Fruit fly (Drosophila melanogaster) whole organism, wandering third instar larva: ENCODE measurements around the gene Drsl4.

Experiments used
- Dfd ChIP-seq: fragments of >200 bp; optimal IDR thresholded peaks from 2 replicates; lab custom pipeline; 2017; ENCODE audit warnings: missing biosample characterization, missing genetic modification characterization
- Dif ChIP-seq: fragments of 200-275, 200-300 bp; sonication (Bioruptor generic); optimal IDR thresholded peaks from 2 replicates; lab custom pipeline; 2018; ENCODE audit warnings: missing biosample characterization, missing genetic modification characterization; ENCODE audit not compliant: partially characterized antibody
- Mio ChIP-seq: sonication (Bioruptor generic); optimal IDR thresholded peaks from 2 replicates; lab custom pipeline; 2016; ENCODE audit warnings: missing biosample characterization, missing genetic modification characterization
- Myc ChIP-seq: fragments of >200 bp; optimal IDR thresholded peaks from 2 replicates; lab custom pipeline; 2017
- br ChIP-seq: fragments of 200-800 bp; sonication (Bioruptor generic); optimal IDR thresholded peaks from 2 replicates; lab custom pipeline; 2016; ENCODE audit warnings: missing biosample characterization, missing genetic modification characterization
- dsf ChIP-seq: sonication (Bioruptor generic); optimal IDR thresholded peaks from 2 replicates; lab custom pipeline; 2016; ENCODE audit warnings: missing biosample characterization, missing genetic modification characterization, borderline replicate concordance
- rgr ChIP-seq: fragments of 200-800 bp; sonication (Bioruptor generic); optimal IDR thresholded peaks from 3 replicates; lab custom pipeline; 2016; ENCODE audit warnings: missing biosample characterization, mild to moderate bottlenecking, missing genetic modification characterization
- usp ChIP-seq: fragments of >200 bp; optimal IDR thresholded peaks from 2 replicates; lab custom pipeline; 2017; ENCODE audit warnings: missing biosample characterization, missing genetic modification characterization

DNA sequence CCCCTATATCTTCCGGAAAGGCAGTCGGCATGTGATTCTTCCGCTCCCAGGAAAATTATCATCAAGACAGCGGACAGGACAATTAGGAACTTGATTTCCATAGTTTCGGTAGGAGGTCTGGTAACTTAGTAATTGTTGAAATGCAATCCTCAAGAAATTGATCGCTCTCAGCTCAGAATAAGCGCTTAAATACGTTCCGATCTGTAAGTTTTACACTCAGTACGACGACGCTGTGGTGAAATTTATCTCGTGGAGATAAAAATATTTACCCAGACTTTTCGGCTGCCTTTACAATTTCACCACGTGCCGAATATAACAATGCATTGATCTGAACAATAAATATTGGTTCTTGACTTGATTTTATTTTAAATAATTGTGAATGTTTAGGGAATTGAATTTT lies 20.3 kb downstream of the Drsl4 start, which contains the start of gene Drsl1:
- TF ChIP-seq Myc (lab: Kevin White, UChicago) (no peak), usp (GFP tag; lab: Kevin White, UChicago) (no peak), Dfd (GFP tag; lab: Kevin White, UChicago) (no peak), Dif (GFP tag; lab: Kevin White, UChicago) (no peak), br (GFP tag; lab: Kevin White, UChicago) (no peak), Mio (GFP tag; lab: Kevin White, UChicago) (no peak), dsf (GFP tag; lab: Kevin White, UChicago) (no peak), rgr (GFP tag; lab: Kevin White, UChicago) (no peak)
